Worm (Caenorhabditis elegans) whole organism, mixed stage, embryonic: ENCODE results near the gene Y7A5A.7.

Source experiments
- ceh-83 ChIP-seq: fragments of 200-800 bp; sonication (Bioruptor generic); optimal IDR thresholded peaks from 2 replicates; lab custom pipeline; 2018; ENCODE audit warnings: mild to moderate bottlenecking, missing genetic modification characterization, missing compliant biosample characterization
- cnd-1 ChIP-seq: fragments of 200-800 bp; sonication (Bioruptor generic); optimal IDR thresholded peaks from 2 replicates; lab custom pipeline; 2018; ENCODE audit warnings: mild to moderate bottlenecking, missing genetic modification characterization, missing compliant biosample characterization
- drap-1 ChIP-seq: fragments of 200-800 bp; sonication (Bioruptor generic); optimal IDR thresholded peaks from 3 replicates; lab custom pipeline; 2018; ENCODE audit warnings: mild to moderate bottlenecking, missing genetic modification characterization, missing compliant biosample characterization
- elt-3 ChIP-seq: fragments of 150-350 bp; optimal IDR thresholded peaks from 2 replicates; lab custom pipeline; 2014; ENCODE audit warnings: missing biosample characterization, missing genetic modification characterization
- hlh-1 ChIP-seq: fragments of 150-350 bp; optimal IDR thresholded peaks from 2 replicates; lab custom pipeline; 2014; ENCODE audit warnings: missing biosample characterization, missing genetic modification reagents, missing genetic modification characterization
- lin-13 ChIP-seq: fragments of 150-350 bp; optimal IDR thresholded peaks from 2 replicates; lab custom pipeline; 2014; ENCODE audit warnings: missing biosample characterization, missing genetic modification characterization
- mab-5 ChIP-seq: fragments of 150-350 bp; optimal IDR thresholded peaks from 2 replicates; lab custom pipeline; 2014; ENCODE audit warnings: missing biosample characterization, missing genetic modification characterization
- nhr-12 ChIP-seq: fragments of 150-350 bp; optimal IDR thresholded peaks from 2 replicates; lab custom pipeline; 2014; ENCODE audit warnings: missing biosample characterization, missing genetic modification characterization
- nhr-237 ChIP-seq: fragments of 150-350 bp; optimal IDR thresholded peaks from 2 replicates; lab custom pipeline; 2014; ENCODE audit warnings: missing biosample characterization, missing genetic modification characterization
- nhr-28 ChIP-seq: fragments of 150-350 bp; optimal IDR thresholded peaks from 2 replicates; lab custom pipeline; 2014; ENCODE audit warnings: missing biosample characterization, missing genetic modification characterization
- nhr-76 ChIP-seq: sonication (generic microtip); optimal IDR thresholded peaks from 2 replicates; lab custom pipeline; 2017; ENCODE audit warnings: missing biosample characterization, missing genetic modification characterization
- unc-62 ChIP-seq: fragments of 150-350 bp; optimal IDR thresholded peaks from 2 replicates; lab custom pipeline; 2014; ENCODE audit warnings: missing biosample characterization, missing genetic modification reagents, missing genetic modification characterization
- ztf-11 ChIP-seq: fragments of 150-350 bp; optimal IDR thresholded peaks from 2 replicates; lab custom pipeline; 2014; ENCODE audit warnings: missing biosample characterization, missing genetic modification characterization

- TF ChIP-seq unc-62 (no peak), ceh-83 (GFP tag; lab: Kevin White, UChicago) (no peak), nhr-237 (tag; lab: Kevin White, UChicago) (no peak), cnd-1 (tag; lab: Kevin White, UChicago) (no peak), ztf-11 (no peak), elt-3 (tag; lab: Kevin White, UChicago) (no peak), nhr-12 (no peak), lin-13 (tag; lab: Kevin White, UChicago) (no peak), hlh-1 (tag; lab: Kevin White, UChicago) (no peak), nhr-76 (no peak), drap-1 (no peak), nhr-28 (tag; lab: Kevin White, UChicago) (no peak), mab-5 (tag; lab: Kevin White, UChicago) (no peak)
Measured at ce11 chrX:15772674-15773073, 31.3 kb downstream of the Y7A5A.7 start, which contains the start of gene Y7A5A.2.
